Fruit fly (Drosophila melanogaster) whole organism, adult: ENCODE measurements around the gene mtsh.

Experiments used
- CG11617 ChIP-seq: fragments of 200-800 bp; sonication (Bioruptor generic); optimal IDR thresholded peaks from 2 replicates; lab custom pipeline; 2017; ENCODE audit warnings: mild to moderate bottlenecking, missing biosample characterization, missing genetic modification reagents, missing genetic modification characterization
- CG12768 ChIP-seq: fragments of 200-800 bp; sonication (Bioruptor generic); optimal IDR thresholded peaks from 2 replicates; lab custom pipeline; 2017; ENCODE audit warnings: missing biosample characterization, missing genetic modification characterization, mild to moderate bottlenecking, moderate library complexity, missing genetic modification reagents
- CG14711 ChIP-seq: fragments of 200-800 bp; sonication (Bioruptor generic); optimal IDR thresholded peaks from 2 replicates; lab custom pipeline; 2018; ENCODE audit warnings: missing biosample characterization, mild to moderate bottlenecking, missing genetic modification characterization, moderate library complexity
- CG1620 ChIP-seq: fragments of 200-800 bp; sonication (Bioruptor generic); optimal IDR thresholded peaks from 2 replicates; lab custom pipeline; 2016; ENCODE audit warnings: missing biosample characterization, missing genetic modification characterization
- CG33017 ChIP-seq: fragments of 200-800 bp; sonication (Bioruptor generic); optimal IDR thresholded peaks from 2 replicates; lab custom pipeline; 2018; ENCODE audit warnings: missing biosample characterization, mild to moderate bottlenecking, missing genetic modification characterization, moderate library complexity
- CG5204 ChIP-seq: fragments of 200-800 bp; sonication (Bioruptor generic); optimal IDR thresholded peaks from 2 replicates; lab custom pipeline; 2016; ENCODE audit warnings: missing biosample characterization, missing genetic modification characterization
- CG7045 ChIP-seq: fragments of 200-800 bp; sonication (Bioruptor generic); optimal IDR thresholded peaks from 2 replicates; lab custom pipeline; 2017; ENCODE audit warnings: missing biosample characterization, mild to moderate bottlenecking, missing genetic modification characterization
- CG7101 ChIP-seq: fragments of 200-800 bp; sonication (Bioruptor generic); optimal IDR thresholded peaks from 2 replicates; lab custom pipeline; 2018; ENCODE audit warnings: missing biosample characterization, mild to moderate bottlenecking, missing genetic modification characterization, moderate library complexity
- Clk ChIP-seq: fragments of 200-800 bp; sonication (Bioruptor generic); optimal IDR thresholded peaks from 2 replicates; lab custom pipeline; 2017; ENCODE audit warnings: missing biosample characterization, missing genetic modification characterization
- Crg-1 ChIP-seq: fragments of 200-800 bp; sonication (Bioruptor generic); optimal IDR thresholded peaks from 2 replicates; lab custom pipeline; 2016; ENCODE audit warnings: missing biosample characterization, missing genetic modification characterization
- Hr96 ChIP-seq: fragments of 200-800 bp; sonication (Bioruptor generic); optimal IDR thresholded peaks from 2 replicates; lab custom pipeline; 2016; ENCODE audit warnings: missing biosample characterization, missing genetic modification characterization
- Mnt ChIP-seq: fragments of 200-800 bp; sonication (Bioruptor generic); optimal IDR thresholded peaks from 2 replicates; lab custom pipeline; 2016; ENCODE audit warnings: missing biosample characterization, mild to moderate bottlenecking, missing genetic modification characterization
- bab1 ChIP-seq: fragments of 200-800 bp; sonication (Bioruptor generic); optimal IDR thresholded peaks from 3 replicates; lab custom pipeline; 2019; ENCODE audit warnings: missing biosample characterization, mild to moderate bottlenecking, missing genetic modification characterization, moderate library complexity
- cic ChIP-seq: fragments of 200-800 bp; sonication (Bioruptor generic); optimal IDR thresholded peaks from 2 replicates; lab custom pipeline; 2017; ENCODE audit warnings: missing biosample characterization, mild to moderate bottlenecking, missing genetic modification characterization, moderate library complexity
- cnc ChIP-seq, 2 experiments: fragments of >200 bp; optimal IDR thresholded peaks; 2 replicates each; lab custom pipeline; 2017
- kay ChIP-seq: fragments of 200-800 bp; sonication (Bioruptor generic); peaks from one replicate; lab custom pipeline; 2016; ENCODE audit warnings: missing biosample characterization, missing genetic modification characterization, borderline replicate concordance
- ovo ChIP-seq: fragments of 200-800 bp; sonication (Bioruptor generic); optimal IDR thresholded peaks from 2 replicates; lab custom pipeline; 2016; ENCODE audit warnings: missing biosample characterization, missing genetic modification characterization
- pad ChIP-seq: fragments of 200-800 bp; sonication (Bioruptor generic); optimal IDR thresholded peaks from 3 replicates; lab custom pipeline; 2017; ENCODE audit warnings: missing biosample characterization, missing genetic modification characterization, mild to moderate bottlenecking, moderate library complexity, missing genetic modification reagents
- tj ChIP-seq: fragments of 200-800 bp; sonication (Bioruptor generic); optimal IDR thresholded peaks from 3 replicates; lab custom pipeline; 2017; ENCODE audit warnings: missing biosample characterization, mild to moderate bottlenecking, missing genetic modification characterization, moderate library complexity
- toe ChIP-seq: fragments of 200-800 bp; sonication (Bioruptor generic); optimal IDR thresholded peaks from 2 replicates; lab custom pipeline; 2016; ENCODE audit warnings: missing biosample characterization, missing genetic modification characterization

Gene mtsh

DNA sequence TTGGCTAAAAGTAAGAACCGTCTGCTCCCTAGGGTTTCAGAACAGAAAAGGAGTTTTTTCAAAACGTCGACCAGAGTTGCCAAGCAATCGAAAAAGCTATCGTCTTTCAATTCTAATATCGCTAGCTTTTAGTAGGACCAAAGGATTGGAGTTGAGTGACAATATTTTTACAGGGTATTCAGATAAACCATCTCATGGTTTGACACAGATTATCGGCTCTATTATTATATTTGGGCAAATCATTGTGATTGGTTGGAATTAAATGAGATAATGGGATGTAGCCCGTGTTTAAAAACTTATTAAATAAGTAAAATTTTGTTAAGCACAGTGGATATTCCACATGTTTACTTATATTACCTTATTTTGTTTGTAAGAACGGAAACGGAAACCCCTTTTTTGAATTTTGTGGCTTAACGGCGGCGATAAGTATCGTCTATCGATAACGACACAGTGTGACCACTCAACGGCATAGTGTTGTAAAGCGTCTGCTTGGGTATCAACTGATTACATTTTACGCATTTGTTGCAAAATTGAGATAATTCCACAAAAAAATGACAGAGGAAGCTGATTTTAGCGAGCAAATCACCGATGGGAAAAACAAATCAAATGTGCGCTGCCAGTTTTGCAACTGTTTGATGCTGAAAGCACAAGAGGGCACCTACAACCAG lies at the start of gene mtsh, which contains the start of gene strat:
Gene mtsh (minus strand): TSS at position 51 of the 668 bp plus-strand sequence.
Gene strat (plus strand): TSS at position 471 of the 668 bp plus-strand sequence.
- peak; percentile 32 for TF ChIP-seq CG33017 (tag; lab: Kevin White, UChicago)
- TF ChIP-seq tj (GFP tag; lab: Kevin White, UChicago), result peak; percentile 58
- TF ChIP-seq bab1 (GFP tag; lab: Kevin White, UChicago), result peak; percentile 80
- no peak for TF ChIP-seq Hr96 (GFP tag; lab: Kevin White, UChicago)
- peak; percentile 63 for TF ChIP-seq CG14711 (tag; lab: Kevin White, UChicago)
- peak; percentile 47 for TF ChIP-seq ovo
- peak; percentile 50 for TF ChIP-seq CG1620 (GFP tag; lab: Kevin White, UChicago)
- no peak for TF ChIP-seq kay (GFP tag; lab: Kevin White, UChicago)
- TF ChIP-seq cnc (optimal IDR thresholded peaks at IDR 0.05; lab: Kevin White, UChicago), result no peak
- peak; percentile 66 for TF ChIP-seq CG7101 (tag; lab: Kevin White, UChicago)
- TF ChIP-seq Mnt (GFP tag; lab: Kevin White, UChicago), result peak; percentile 60
- peak; percentile 61 for TF ChIP-seq CG12768 (GFP tag; lab: Kevin White, UChicago)
- TF ChIP-seq CG5204, result no peak
- no peak for TF ChIP-seq Clk (GFP tag; lab: Kevin White, UChicago)
- peak; percentile 65 for TF ChIP-seq CG7045
- TF ChIP-seq Crg-1 (GFP tag; lab: Kevin White, UChicago), result peak; percentile 77
- TF ChIP-seq cic (GFP tag; lab: Kevin White, UChicago), result peak; percentile 53
- peak; percentile 68 for TF ChIP-seq CG11617 (GFP tag; lab: Kevin White, UChicago)
- TF ChIP-seq toe (GFP tag; lab: Kevin White, UChicago), result no peak
- TF ChIP-seq pad (GFP tag; lab: Kevin White, UChicago), result peak; percentile 60

DNA sequence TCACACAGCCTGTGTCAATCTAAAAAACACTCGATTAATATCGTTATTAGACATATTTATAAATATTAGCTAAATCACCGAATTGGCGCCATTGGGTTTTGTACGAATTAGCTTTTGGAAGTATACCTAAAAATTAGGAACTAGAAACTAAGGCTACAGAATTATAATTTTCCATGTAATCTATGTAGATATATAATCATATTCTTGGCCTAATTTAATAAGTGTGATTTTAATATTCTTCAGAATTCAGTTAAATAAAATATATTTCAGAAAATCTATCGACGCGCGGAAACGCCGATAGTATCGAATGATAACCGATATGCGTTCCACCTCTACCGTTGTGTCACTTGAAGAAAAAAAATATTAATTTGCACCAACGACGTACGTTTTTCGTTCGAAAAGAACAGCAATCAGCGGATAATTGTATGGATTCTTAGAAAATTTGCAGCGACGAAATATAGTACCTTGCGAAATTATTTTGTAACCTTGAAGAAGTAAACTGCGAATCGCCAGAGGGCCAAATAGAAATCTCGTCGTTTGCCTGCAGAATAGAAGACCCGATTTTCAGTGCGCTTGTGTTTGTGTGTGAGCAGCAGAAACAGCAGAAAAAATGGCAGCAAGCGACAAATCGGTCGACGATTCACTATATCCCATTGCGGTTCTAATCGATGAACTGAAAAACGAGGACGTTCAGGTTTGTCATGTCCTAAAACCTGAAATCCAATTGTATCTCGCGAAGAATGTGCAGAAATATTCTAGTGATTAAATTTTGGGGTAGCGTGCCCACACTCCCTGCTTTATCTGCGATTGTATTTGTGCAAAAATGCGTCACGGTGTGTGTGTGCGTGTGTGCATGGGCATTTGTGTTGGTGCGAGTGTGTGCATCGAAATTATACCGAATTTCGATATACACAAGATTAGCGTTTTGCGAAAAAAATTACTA lies 46.3 kb upstream of the mtsh start, which contains the start of gene Pp2A-29B:
Gene Pp2A-29B (plus strand): TSS at position 338 of the 943 bp plus-strand sequence.
- TF ChIP-seq cic (GFP tag; lab: Kevin White, UChicago) (peak; percentile 70), Mnt (GFP tag; lab: Kevin White, UChicago) (peak; percentile 45), CG14711 (tag; lab: Kevin White, UChicago) (peak; percentile 10), CG11617 (GFP tag; lab: Kevin White, UChicago) (peak; percentile 37), cnc (optimal IDR thresholded peaks at IDR 0.05; lab: Kevin White, UChicago) (no peak), Crg-1 (GFP tag; lab: Kevin White, UChicago) (peak; percentile 72), CG12768 (GFP tag; lab: Kevin White, UChicago) (no peak), pad (GFP tag; lab: Kevin White, UChicago) (peak; percentile 27), CG7045 (no peak), Clk (GFP tag; lab: Kevin White, UChicago) (no peak), CG7101 (tag; lab: Kevin White, UChicago) (peak; percentile 45), ovo (peak; percentile 58), Hr96 (GFP tag; lab: Kevin White, UChicago) (peak; percentile 45), toe (GFP tag; lab: Kevin White, UChicago) (peak; percentile 86), kay (GFP tag; lab: Kevin White, UChicago) (peak; percentile 66), CG1620 (GFP tag; lab: Kevin White, UChicago) (peak; percentile 60), bab1 (GFP tag; lab: Kevin White, UChicago) (no peak), tj (GFP tag; lab: Kevin White, UChicago) (peak; percentile 34), CG5204 (no peak), CG33017 (tag; lab: Kevin White, UChicago) (peak; percentile 25)

DNA sequence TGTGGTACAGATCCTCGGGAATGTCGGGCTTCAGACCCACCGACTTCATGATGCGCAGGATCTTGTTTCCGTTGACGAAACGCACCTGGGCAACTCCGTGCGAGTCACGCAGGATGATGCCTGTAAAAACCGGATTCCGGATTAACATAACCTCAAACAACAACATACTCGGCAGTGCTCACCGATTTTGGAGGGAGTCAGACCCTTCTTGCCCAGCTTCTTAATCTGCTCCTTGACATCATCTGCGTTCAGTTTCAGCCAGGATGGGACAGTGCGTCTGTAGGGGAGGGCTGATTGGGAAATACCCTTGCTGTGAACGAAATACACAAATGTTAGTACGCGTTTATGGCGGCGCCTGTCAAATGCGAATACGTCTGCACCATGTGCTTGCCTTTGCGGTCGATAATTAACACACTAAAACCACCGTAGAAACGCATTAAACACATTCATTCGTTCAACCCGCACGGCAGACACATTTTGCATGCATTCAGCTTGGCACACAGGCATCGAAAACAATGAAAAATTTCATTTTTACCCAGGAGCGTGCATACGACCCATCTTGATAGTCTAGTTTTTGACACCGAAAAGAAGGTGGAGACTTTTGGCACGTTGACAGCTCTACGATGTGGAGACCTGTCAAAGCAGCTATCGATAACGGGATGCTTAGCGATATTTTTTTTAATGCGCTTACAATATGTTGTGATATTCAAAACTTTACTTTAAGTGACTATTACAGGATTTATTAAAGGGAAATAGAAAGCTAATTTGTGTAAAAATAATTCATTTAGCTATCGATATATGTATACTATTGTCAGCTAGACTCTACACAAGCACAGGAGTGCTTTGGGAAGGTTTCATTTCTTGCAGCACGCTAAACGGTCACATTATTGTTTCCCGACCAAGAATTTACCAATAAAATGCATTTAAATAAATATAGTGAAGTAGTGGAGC lies 44.6 kb upstream of the mtsh start, which contains the start of the genes RpS13 and CSN8:
Gene RpS13 (minus strand): TSS at position 657 of the 951 bp plus-strand sequence.
Gene CSN8 (plus strand): TSS at position 850 of the 951 bp plus-strand sequence.
- peak; percentile 54 for TF ChIP-seq toe (GFP tag; lab: Kevin White, UChicago)
- TF ChIP-seq CG5204, result no peak
- TF ChIP-seq Clk (GFP tag; lab: Kevin White, UChicago), result no peak
- TF ChIP-seq ovo, result no peak
- no peak for TF ChIP-seq Crg-1 (GFP tag; lab: Kevin White, UChicago)
- TF ChIP-seq CG33017 (tag; lab: Kevin White, UChicago), result no peak
- peak; percentile 46 for TF ChIP-seq CG7101 (tag; lab: Kevin White, UChicago)
- TF ChIP-seq CG7045, result no peak
- no peak for TF ChIP-seq cnc (optimal IDR thresholded peaks at IDR 0.05; lab: Kevin White, UChicago)
- TF ChIP-seq CG11617 (GFP tag; lab: Kevin White, UChicago), result peak; percentile 46
- peak; percentile 37 for TF ChIP-seq pad (GFP tag; lab: Kevin White, UChicago)
- peak; percentile 96 for TF ChIP-seq Mnt (GFP tag; lab: Kevin White, UChicago)
- peak; percentile 28 for TF ChIP-seq CG1620 (GFP tag; lab: Kevin White, UChicago)
- TF ChIP-seq CG12768 (GFP tag; lab: Kevin White, UChicago), result no peak
- TF ChIP-seq CG14711 (tag; lab: Kevin White, UChicago), result peak; percentile 72
- TF ChIP-seq tj (GFP tag; lab: Kevin White, UChicago), result no peak
- TF ChIP-seq cic (GFP tag; lab: Kevin White, UChicago), result peak; percentile 37
- peak; percentile 51 for TF ChIP-seq bab1 (GFP tag; lab: Kevin White, UChicago)
- TF ChIP-seq kay (GFP tag; lab: Kevin White, UChicago), result no peak
- peak; percentile 19 for TF ChIP-seq Hr96 (GFP tag; lab: Kevin White, UChicago)
